In genomic region chrX:2216662-2217061, ce11 we compare ENCODE assay signal across 4 worm cellular contexts.
TF ChIP-seq lines count a peak whose summit lies in the region.

No protein-coding gene starts in this region.

TF ChIP-seq in whole organism, L2 larva, 48 proteins besides CTCF, POLR2A, EP300 and RAD21 (continues in another document):
- TF ChIP-seq nhr-25 (tag; optimal IDR thresholded peaks at IDR 0.05; lab: Kevin White, UChicago) (peak; percentile 25), nhr-23 (tag; optimal IDR thresholded peaks at IDR 0.05; lab: Kevin White, UChicago) (no peak), nhr-10 (tag; optimal IDR thresholded peaks at IDR 0.05; lab: Kevin White, UChicago) (no peak), C34F6.9 (tag; optimal IDR thresholded peaks at IDR 0.05; lab: Kevin White, UChicago) (no peak), nhr-12 (tag; optimal IDR thresholded peaks at IDR 0.05; lab: Kevin White, UChicago) (no peak), Y55F3AM.14 (GFP tag; optimal IDR thresholded peaks at IDR 0.05; lab: Kevin White, UChicago) (peak; percentile 13), sem-4 (tag; optimal IDR thresholded peaks at IDR 0.05; lab: Kevin White, UChicago) (peak; percentile 59), R02D3.7 (tag; optimal IDR thresholded peaks at IDR 0.05; lab: Kevin White, UChicago) (no peak), nhr-129 (tag; optimal IDR thresholded peaks at IDR 0.05; lab: Kevin White, UChicago) (no peak), sma-9 (GFP tag; optimal IDR thresholded peaks at IDR 0.05; lab: Kevin White, UChicago) (no peak), sma-9 (tag; optimal IDR thresholded peaks at IDR 0.05; lab: Kevin White, UChicago) (peak; percentile 53), dmd-4 (tag; optimal IDR thresholded peaks at IDR 0.05; lab: Kevin White, UChicago) (no peak), sma-3 (GFP tag; optimal IDR thresholded peaks at IDR 0.05; lab: Kevin White, UChicago) (peak; percentile 36), nhr-237 (tag; optimal IDR thresholded peaks at IDR 0.05; lab: Kevin White, UChicago) (no peak), lsy-2 (tag; optimal IDR thresholded peaks at IDR 0.05; lab: Kevin White, UChicago) (peak in 1 of 2 experiments; percentile 18), ama-1 (optimal IDR thresholded peaks at IDR 0.05; lab: Kevin White, UChicago) (no peak), unc-39 (tag; optimal IDR thresholded peaks at IDR 0.05; lab: Kevin White, UChicago) (no peak), ZK546.5 (tag; optimal IDR thresholded peaks at IDR 0.05; lab: Kevin White, UChicago) (no peak), skn-1 (tag; optimal IDR thresholded peaks at IDR 0.05; lab: Kevin White, UChicago) (no peak), alr-1 (tag; optimal IDR thresholded peaks at IDR 0.05; lab: Kevin White, UChicago) (no peak), unc-55 (GFP tag; optimal IDR thresholded peaks at IDR 0.05; lab: Kevin White, UChicago) (no peak), aly-2 (tag; optimal IDR thresholded peaks at IDR 0.05; lab: Kevin White, UChicago) (no peak), lin-39 (tag; optimal IDR thresholded peaks at IDR 0.05; lab: Kevin White, UChicago) (no peak), ceh-82 (tag; optimal IDR thresholded peaks at IDR 0.05; lab: Kevin White, UChicago) (no peak)

TF ChIP-seq in whole organism, L4 larva, 104 proteins besides CTCF, POLR2A, EP300 and RAD21:
- TF ChIP-seq sdz-12 (GFP tag; optimal IDR thresholded peaks at IDR 0.05; lab: Kevin White, UChicago) = no peak
- peak; percentile 52; the same call in 1 of the 2 replicates for TF ChIP-seq F26F4.8 (GFP tag; conservative IDR thresholded peaks at IDR 0.05; lab: Robert Waterston, UW)
- peak; percentile 21 for TF ChIP-seq hlh-11 (tag; optimal IDR thresholded peaks at IDR 0.05; lab: Kevin White, UChicago)
- no peak for TF ChIP-seq lin-1 (GFP tag; IDR thresholded peaks at IDR 0.05; lab: Robert Waterston, UW)
- TF ChIP-seq vab-7 (GFP tag; IDR thresholded peaks at IDR 0.05; lab: Robert Waterston, UW) = 0 out of 2 replicates have a peak, but pooled peaks have one; percentile 6
- TF ChIP-seq aha-1 (tag; lab: Kevin White, UChicago) = peak; percentile 57
- TF ChIP-seq set-16 (GFP tag; IDR thresholded peaks at IDR 0.05; lab: Robert Waterston, UW) = peak; percentile 84
- TF ChIP-seq mxl-2 (GFP tag; conservative IDR thresholded peaks at IDR 0.05; lab: Robert Waterston, UW) = 0 out of 2 replicates have a peak, but pooled peaks have one; percentile 52
- no peak for TF ChIP-seq ceh-20 (GFP tag; IDR thresholded peaks at IDR 0.05; lab: Robert Waterston, UW)
- peak; percentile 24; the same call in 1 of the 2 replicates for TF ChIP-seq lin-29 (GFP tag; IDR thresholded peaks at IDR 0.05; lab: Robert Waterston, UW)
- TF ChIP-seq mxl-3 (GFP tag; optimal IDR thresholded peaks at IDR 0.05; lab: Kevin White, UChicago) = peak; percentile 69
- 0 out of 2 replicates have a peak, but pooled peaks have one; percentile 21 for TF ChIP-seq php-3 (GFP tag; IDR thresholded peaks at IDR 0.05; lab: Robert Waterston, UW)
- TF ChIP-seq hlh-30 (tag; optimal IDR thresholded peaks at IDR 0.05; lab: Kevin White, UChicago; ENCODE audit: insufficient read depth) = peak; percentile 19
- no peak for TF ChIP-seq pha-4 (GFP tag; IDR thresholded peaks at IDR 0.05; lab: Robert Waterston, UW)
- TF ChIP-seq pha-4 (tag; optimal IDR thresholded peaks at IDR 0.05; lab: Kevin White, UChicago) = no peak
- 0 out of 2 replicates have a peak, but pooled peaks have one; percentile 28 for TF ChIP-seq egl-43 (GFP tag; IDR thresholded peaks at IDR 0.05; lab: Robert Waterston, UW)
- TF ChIP-seq mdl-1 (tag; optimal IDR thresholded peaks at IDR 0.05; lab: Kevin White, UChicago) = peak in 1 of 2 experiments; percentile 18
- TF ChIP-seq mes-2 (tag; optimal IDR thresholded peaks at IDR 0.05; lab: Kevin White, UChicago; ENCODE audit: poor library complexity, severe bottlenecking) = peak; percentile 6

TF ChIP-seq in whole organism, late embryonic, 69 proteins besides CTCF, POLR2A, EP300 and RAD21:
- TF ChIP-seq lim-6 (tag; optimal IDR thresholded peaks at IDR 0.05; lab: Kevin White, UChicago) (no peak), gmeb-2 (tag; optimal IDR thresholded peaks at IDR 0.05; lab: Kevin White, UChicago) (peak; percentile 20), tbx-2 (tag; optimal IDR thresholded peaks at IDR 0.05; lab: Kevin White, UChicago) (peak; percentile 52), sdc-2 (tag; optimal IDR thresholded peaks at IDR 0.05; lab: Kevin White, UChicago) (no peak), hlh-30 (tag; optimal IDR thresholded peaks at IDR 0.05; lab: Kevin White, UChicago; ENCODE audit: insufficient read depth) (no peak), pha-2 (tag; optimal IDR thresholded peaks at IDR 0.05; lab: Kevin White, UChicago) (peak; percentile 45), ceh-31 (tag; optimal IDR thresholded peaks at IDR 0.05; lab: Kevin White, UChicago) (peak; percentile 72), ref-2 (tag; optimal IDR thresholded peaks at IDR 0.05; lab: Kevin White, UChicago) (peak; percentile 52), ets-4 (tag; optimal IDR thresholded peaks at IDR 0.05; lab: Kevin White, UChicago) (no peak), npax-4 (tag; optimal IDR thresholded peaks at IDR 0.05; lab: Kevin White, UChicago) (no peak), hlh-6 (tag; optimal IDR thresholded peaks at IDR 0.05; lab: Kevin White, UChicago) (no peak)
TF ChIP-seq in whole organism, late embryonic: peak in this region for 5.

TF ChIP-seq in whole organism, mixed stage, embryonic, 35 proteins besides CTCF, POLR2A, EP300 and RAD21:
- TF ChIP-seq lsy-2 (tag; optimal IDR thresholded peaks at IDR 0.05; lab: Kevin White, UChicago) (no peak), sptf-1 (tag; optimal IDR thresholded peaks at IDR 0.05; lab: Kevin White, UChicago) (peak; percentile 67), mls-2 (tag; optimal IDR thresholded peaks at IDR 0.05; lab: Kevin White, UChicago) (peak; percentile 48), ham-2 (GFP tag; optimal IDR thresholded peaks at IDR 0.05; lab: Kevin White, UChicago) (peak; percentile 84), M03D4.4 (tag; optimal IDR thresholded peaks at IDR 0.05; lab: Kevin White, UChicago) (peak; percentile 3)
